Worm (Caenorhabditis elegans): ENCODE data around the gene Y55F3C.9.
A peak's percentile ranks its signal among the peaks of the same experiment; 100 is the strongest.

The Y55F3C.9 gene

ce11 chrIV:740674-741073 lies 12.7 kb upstream of the Y55F3C.9 start (continued):
- TF ChIP-seq snu-23 (GFP tag; optimal IDR thresholded peaks at IDR 0.05): peak; percentile 32
- TF ChIP-seq egl-13 (tag; optimal IDR thresholded peaks at IDR 0.05): no peak
- peak; percentile 19 for TF ChIP-seq dsc-1 (tag; optimal IDR thresholded peaks at IDR 0.05)
- no peak for TF ChIP-seq blmp-1 (tag; optimal IDR thresholded peaks at IDR 0.05)
- TF ChIP-seq mdl-1 (tag; optimal IDR thresholded peaks at IDR 0.05): no peak
- TF ChIP-seq nhr-20 (tag; optimal IDR thresholded peaks at IDR 0.05): peak; percentile 29

ce11 chrIV:736447-736846 lies 8.5 kb upstream of the Y55F3C.9 start, which contains the start of gene kvs-5:
kvs-5 (plus strand) TSS chrIV:736747.
- TF ChIP-seq C34B4.2 (tag; optimal IDR thresholded peaks at IDR 0.05): no peak
- peak; percentile 41 for TF ChIP-seq nhr-85 (tag)

ce11 chrIV:730937-731336 lies 2.9 kb upstream of the Y55F3C.9 start, which contains the start of gene srt-24:
srt-24 (minus strand) TSS chrIV:731037.
- TF ChIP-seq lin-39 (tag; optimal IDR thresholded peaks at IDR 0.05) (no peak), alr-1 (tag; optimal IDR thresholded peaks at IDR 0.05; ENCODE audit: borderline replicate concordance) (no peak), fkh-4 (tag; optimal IDR thresholded peaks at IDR 0.05; ENCODE audit: borderline replicate concordance) (no peak), lin-35 (GFP tag; optimal IDR thresholded peaks at IDR 0.05) (no peak), C34B4.2 (tag; optimal IDR thresholded peaks at IDR 0.05) (no peak), nhr-85 (tag) (no peak), nhr-20 (tag; optimal IDR thresholded peaks at IDR 0.05) (no peak), lin-13 (GFP tag; optimal IDR thresholded peaks at IDR 0.05) (no peak), aha-1 (tag; optimal IDR thresholded peaks at IDR 0.05) (no peak), ceh-8 (GFP tag; optimal IDR thresholded peaks at IDR 0.05) (no peak), fkh-8 (tag; optimal IDR thresholded peaks at IDR 0.05) (no peak), nhr-84 (tag; optimal IDR thresholded peaks at IDR 0.05) (no peak), hpl-2 (GFP tag; optimal IDR thresholded peaks at IDR 0.05) (no peak), unc-62 (GFP tag; optimal IDR thresholded peaks at IDR 0.05) (no peak)

- TF ChIP-seq efl-1 (optimal IDR thresholded peaks at IDR 0.05) (no peak), efl-1 (GFP tag; optimal IDR thresholded peaks at IDR 0.05 in 1 of 2) (peak in 1 of 2 experiments; percentile 89), mep-1 (tag; optimal IDR thresholded peaks at IDR 0.05) (no peak)
Measured at ce11 chrIV:719351-719750, 8.6 kb downstream of the Y55F3C.9 start, which contains the start of gene Y55F3C.10. Y55F3C.10 (minus strand) TSS chrIV:719451.

- TF ChIP-seq elt-2 (tag; optimal IDR thresholded peaks at IDR 0.05) (no peak), dpl-1 (GFP tag; optimal IDR thresholded peaks at IDR 0.05) (no peak), swsn-7 (tag; optimal IDR thresholded peaks at IDR 0.05) (no peak), efl-1 (optimal IDR thresholded peaks at IDR 0.05) (no peak), efl-1 (GFP tag; optimal IDR thresholded peaks at IDR 0.05 in 1 of 2) (no peak), unc-30 (tag; optimal IDR thresholded peaks at IDR 0.05) (no peak), fkh-10 (GFP tag; optimal IDR thresholded peaks at IDR 0.05) (no peak), jun-1 (tag; optimal IDR thresholded peaks at IDR 0.05) (no peak), aly-2 (tag; optimal IDR thresholded peaks at IDR 0.05) (no peak), unc-98 (GFP tag; IDR thresholded peaks at IDR 0.05) (no peak), nhr-47 (tag; optimal IDR thresholded peaks at IDR 0.05) (no peak), aha-1 (tag; optimal IDR thresholded peaks at IDR 0.05) (no peak), nhr-76 (tag; optimal IDR thresholded peaks at IDR 0.05) (no peak), efl-3 (GFP tag; optimal IDR thresholded peaks at IDR 0.05) (no peak), egl-27 (tag; optimal IDR thresholded peaks at IDR 0.05) (no peak), lir-3 (tag; optimal IDR thresholded peaks at IDR 0.05; ENCODE audit: poor library complexity) (no peak), ceh-8 (GFP tag; optimal IDR thresholded peaks at IDR 0.05) (no peak), C16A3.4 (tag; optimal IDR thresholded peaks at IDR 0.05) (no peak), lin-14 (GFP tag; optimal IDR thresholded peaks at IDR 0.05) (no peak)
Measured at ce11 chrIV:716323-716722, 11.7 kb downstream of the Y55F3C.9 start, which contains the start of gene clec-164. clec-164 (plus strand) TSS chrIV:716623.

All from whole organism, L1 larva.